Worm (Caenorhabditis elegans) whole organism, young adult: ENCODE measurements around the gene F54D5.23.

Experiments
- B0261.1 ChIP-seq: sonication (generic microtip); optimal IDR thresholded peaks from 2 replicates; lab custom pipeline; 2016; ENCODE audit warnings: mild to moderate bottlenecking, missing genetic modification characterization, moderate library complexity, missing compliant biosample characterization
- C06A6.2 ChIP-seq: fragments of 200-800 bp; sonication (Bioruptor generic); conservative IDR thresholded peaks from 2 replicates; pipeline ENCODE4 v1.3.6; 2022; ENCODE audit warnings: missing genetic modification characterization, missing compliant biosample characterization
- C17E4.6 ChIP-seq: fragments of 200-800 bp; sonication (Bioruptor generic); IDR thresholded peaks from 2 replicates; pipeline ENCODE4 v1.3.6; 2022; ENCODE audit warnings: missing genetic modification reagents, missing genetic modification characterization, missing compliant biosample characterization
- F33H1.4 ChIP-seq: fragments of 200-800 bp; sonication (Bioruptor generic); IDR thresholded peaks from 2 replicates; pipeline ENCODE4 v1.3.6; 2022; ENCODE audit warnings: missing genetic modification reagents, missing genetic modification characterization, missing compliant biosample characterization
- F37B4.10 ChIP-seq: fragments of 200-800 bp; sonication (Bioruptor generic); IDR thresholded peaks from 2 replicates; pipeline ENCODE4 v1.3.6; 2022; ENCODE audit warnings: missing genetic modification characterization, missing compliant biosample characterization
- F49E8.2 ChIP-seq: sonication (generic microtip); optimal IDR thresholded peaks from 3 replicates; lab custom pipeline; 2017; ENCODE audit warnings: missing genetic modification characterization, mild to moderate bottlenecking, missing compliant biosample characterization, antibody characterized with exemption, moderate library complexity; ENCODE audit not compliant: insufficient read depth
- F52B5.7 ChIP-seq: sonication (generic microtip); optimal IDR thresholded peaks from 2 replicates; lab custom pipeline; 2016; ENCODE audit warnings: mild to moderate bottlenecking, missing genetic modification characterization, missing compliant biosample characterization
- K12H6.12 ChIP-seq: fragments of 200-800 bp; sonication (Bioruptor generic); optimal IDR thresholded peaks from 2 replicates; lab custom pipeline; 2018; ENCODE audit warnings: mild to moderate bottlenecking, missing genetic modification characterization, missing compliant biosample characterization
- T07F8.4 ChIP-seq: sonication (generic microtip); optimal IDR thresholded peaks from 2 replicates; lab custom pipeline; 2016; ENCODE audit warnings: mild to moderate bottlenecking, missing genetic modification characterization, moderate library complexity, missing compliant biosample characterization
- Y53G8AR.9 ChIP-seq: fragments of 200-800 bp; sonication (Bioruptor generic); conservative IDR thresholded peaks from 2 replicates; pipeline ENCODE4 v1.3.6; 2022; ENCODE audit warnings: missing genetic modification reagents, missing genetic modification characterization, missing compliant biosample characterization
- Y67H2A.10 ChIP-seq: fragments of 200-800 bp; sonication (Bioruptor generic); conservative IDR thresholded peaks from 2 replicates; pipeline ENCODE4 v1.3.6; 2022; ENCODE audit warnings: missing genetic modification reagents, missing genetic modification characterization, missing compliant biosample characterization
- Y95B8A.8 ChIP-seq: fragments of 200-800 bp; sonication (Bioruptor generic); IDR thresholded peaks from 2 replicates; pipeline ENCODE4 v1.3.6; 2022; ENCODE audit warnings: missing genetic modification reagents, missing genetic modification characterization, missing compliant biosample characterization
- ZK185.1 ChIP-seq: sonication (generic microtip); optimal IDR thresholded peaks from 2 replicates; lab custom pipeline; 2016; ENCODE audit warnings: mild to moderate bottlenecking, missing genetic modification characterization, missing compliant biosample characterization; ENCODE audit not compliant: poor library complexity, severe bottlenecking
- akir-1 ChIP-seq: fragments of 200-800 bp; sonication (Bioruptor generic); optimal IDR thresholded peaks from 2 replicates; lab custom pipeline; 2018; ENCODE audit warnings: mild to moderate bottlenecking, missing genetic modification characterization, moderate library complexity, missing compliant biosample characterization
- aptf-2 ChIP-seq: fragments of 200-800 bp; sonication (Bioruptor generic); conservative IDR thresholded peaks from 2 replicates; pipeline ENCODE4 v1.3.6; 2022; ENCODE audit warnings: missing genetic modification reagents, missing genetic modification characterization, missing compliant biosample characterization
- aptf-3 ChIP-seq: fragments of 200-800 bp; sonication (Bioruptor generic); IDR thresholded peaks from 2 replicates; pipeline ENCODE4 v1.3.6; 2022; ENCODE audit warnings: missing genetic modification characterization, missing compliant biosample characterization
- athp-1 ChIP-seq: sonication (generic microtip); optimal IDR thresholded peaks from 2 replicates; lab custom pipeline; 2017; ENCODE audit warnings: mild to moderate bottlenecking, missing genetic modification characterization, missing compliant biosample characterization
- attf-5 ChIP-seq: fragments of 200-800 bp; sonication (Bioruptor generic); optimal IDR thresholded peaks from 2 replicates; lab custom pipeline; 2018; ENCODE audit warnings: mild to moderate bottlenecking, missing genetic modification characterization, missing compliant biosample characterization
- cebp-1 ChIP-seq, 2 experiments: fragments of 200-800 bp in 1 of 2; sonication (Bioruptor generic) in 1 of 2; sonication (generic microtip) in 1 of 2; IDR thresholded peaks in 1 of 2; optimal IDR thresholded peaks in 1 of 2; 2 replicates each; pipeline versions ENCODE4 v1.3.6 to Lab custom; 2017 to 2022; ENCODE audit warnings: missing compliant biosample characterization in 2 of 2, missing genetic modification characterization in 2 of 2, mild to moderate bottlenecking in 1 of 2, missing genetic modification reagents in 1 of 2, moderate library complexity in 1 of 2
- ceh-27 ChIP-seq: fragments of 200-800 bp; sonication (Bioruptor generic); optimal IDR thresholded peaks from 2 replicates; lab custom pipeline; 2018; ENCODE audit warnings: mild to moderate bottlenecking, missing genetic modification characterization, moderate library complexity, missing compliant biosample characterization
- chd-7 ChIP-seq: sonication (generic microtip); optimal IDR thresholded peaks from 2 replicates; lab custom pipeline; 2016; ENCODE audit warnings: mild to moderate bottlenecking, missing genetic modification characterization, moderate library complexity, missing compliant biosample characterization
- dox-1 ChIP-seq: fragments of 200-800 bp; sonication (Bioruptor generic); IDR thresholded peaks from 2 replicates; pipeline ENCODE4 v1.3.6; 2022; ENCODE audit warnings: missing genetic modification reagents, missing genetic modification characterization, missing compliant biosample characterization
- egl-44 ChIP-seq: fragments of 200-800 bp; sonication (Bioruptor generic); IDR thresholded peaks from 2 replicates; pipeline ENCODE4 v1.3.6; 2022; ENCODE audit warnings: missing genetic modification reagents, missing genetic modification characterization, missing compliant biosample characterization
- egrh-3 ChIP-seq: fragments of 200-800 bp; sonication (Bioruptor generic); IDR thresholded peaks from 2 replicates; pipeline ENCODE4 v1.3.6; 2022; ENCODE audit warnings: missing genetic modification reagents, missing genetic modification characterization, missing compliant biosample characterization
- hsf-1 ChIP-seq: fragments of 200-800 bp; sonication (Bioruptor generic); IDR thresholded peaks from 2 replicates; pipeline ENCODE4 v1.3.6; 2022; ENCODE audit warnings: missing genetic modification reagents, missing genetic modification characterization, missing compliant biosample characterization
- let-526 ChIP-seq: fragments of 200-800 bp; sonication (Bioruptor generic); IDR thresholded peaks from 2 replicates; pipeline ENCODE4 v1.3.6; 2022; ENCODE audit warnings: missing genetic modification reagents, missing genetic modification characterization, missing compliant biosample characterization
- lin-26 ChIP-seq: fragments of 200-800 bp; sonication (Bioruptor generic); IDR thresholded peaks from 2 replicates; pipeline ENCODE4 v1.3.6; 2022; ENCODE audit warnings: missing genetic modification reagents, missing genetic modification characterization, missing compliant biosample characterization
- lin-35 ChIP-seq, 3 experiments: fragments of 150-350 bp in 2 of 3; sonication (generic microtip) in 1 of 3; optimal IDR thresholded peaks; 2 replicates each; lab custom pipeline; 2014 to 2018; ENCODE audit warnings: missing biosample characterization in 3 of 3, missing genetic modification characterization in 3 of 3, missing genetic modification reagents in 3 of 3
- lin-40 ChIP-seq: sonication (generic microtip); optimal IDR thresholded peaks from 2 replicates; lab custom pipeline; 2016; ENCODE audit warnings: missing genetic modification characterization, mild to moderate bottlenecking, missing compliant biosample characterization, missing genotype, missing genetic modification reagents
- madf-6 ChIP-seq: fragments of 200-800 bp; sonication (Bioruptor generic); IDR thresholded peaks from 2 replicates; pipeline ENCODE4 v1.3.6; 2022; ENCODE audit warnings: missing genetic modification reagents, missing genetic modification characterization, missing compliant biosample characterization
- madf-8 ChIP-seq: fragments of 200-800 bp; sonication (Bioruptor generic); conservative IDR thresholded peaks from 2 replicates; pipeline ENCODE4 v1.3.6; 2022; ENCODE audit warnings: missing genetic modification reagents, missing genetic modification characterization, missing compliant biosample characterization
- mcd-1 ChIP-seq: fragments of 200-800 bp; sonication (Bioruptor generic); IDR thresholded peaks from 2 replicates; pipeline ENCODE4 v1.3.6; 2022; ENCODE audit warnings: missing genetic modification reagents, missing genetic modification characterization, missing compliant biosample characterization
- nfyb-1 ChIP-seq: fragments of 200-800 bp; sonication (Bioruptor generic); IDR thresholded peaks from 2 replicates; pipeline ENCODE4 v1.3.6; 2022; ENCODE audit warnings: missing genetic modification reagents, missing genetic modification characterization, missing compliant biosample characterization
- pbrm-1 ChIP-seq: fragments of 200-800 bp; sonication (Bioruptor generic); IDR thresholded peaks from 2 replicates; pipeline ENCODE4 v1.3.6; 2022; ENCODE audit warnings: missing genetic modification reagents, missing genetic modification characterization, missing compliant biosample characterization
- rec-8 ChIP-seq, 2 experiments: sonication (generic microtip); optimal IDR thresholded peaks; 2 replicates each; lab custom pipeline; 2016; ENCODE audit warnings: mild to moderate bottlenecking in 2 of 2, missing genetic modification characterization in 2 of 2, missing genetic modification reagents in 2 of 2, missing genotype in 2 of 2, missing biosample characterization in 1 of 2, missing compliant biosample characterization in 1 of 2, moderate library complexity in 1 of 2
- snpc-3.4 ChIP-seq: sonication (generic microtip); optimal IDR thresholded peaks from 2 replicates; lab custom pipeline; 2017; ENCODE audit warnings: missing genetic modification characterization, mild to moderate bottlenecking, missing compliant biosample characterization, antibody characterized with exemption, moderate library complexity, missing genotype, missing genetic modification reagents
- somi-1 ChIP-seq: fragments of 200-800 bp; sonication (Bioruptor generic); optimal IDR thresholded peaks from 2 replicates; lab custom pipeline; 2018; ENCODE audit warnings: mild to moderate bottlenecking, missing genetic modification characterization, missing compliant biosample characterization
- xnd-1 ChIP-seq: sonication (generic microtip); optimal IDR thresholded peaks from 2 replicates; lab custom pipeline; 2016; ENCODE audit warnings: missing genotype, missing genetic modification reagents, missing genetic modification characterization, missing compliant biosample characterization
- zim-3 ChIP-seq: sonication (generic microtip); optimal IDR thresholded peaks from 2 replicates; lab custom pipeline; 2017; ENCODE audit warnings: mild to moderate bottlenecking, missing genetic modification characterization, moderate library complexity, missing compliant biosample characterization
- ztf-25 ChIP-seq: fragments of 200-800 bp; sonication (Bioruptor generic); IDR thresholded peaks from 2 replicates; pipeline ENCODE4 v1.3.6; 2022; ENCODE audit warnings: missing genetic modification reagents, missing genetic modification characterization, missing compliant biosample characterization
- ztf-28 ChIP-seq: fragments of 200-800 bp; sonication (Bioruptor generic); IDR thresholded peaks from 2 replicates; pipeline ENCODE4 v1.3.6; 2022; ENCODE audit warnings: missing genetic modification reagents, missing genetic modification characterization, missing compliant biosample characterization

The F54D5.23 gene

DNA sequence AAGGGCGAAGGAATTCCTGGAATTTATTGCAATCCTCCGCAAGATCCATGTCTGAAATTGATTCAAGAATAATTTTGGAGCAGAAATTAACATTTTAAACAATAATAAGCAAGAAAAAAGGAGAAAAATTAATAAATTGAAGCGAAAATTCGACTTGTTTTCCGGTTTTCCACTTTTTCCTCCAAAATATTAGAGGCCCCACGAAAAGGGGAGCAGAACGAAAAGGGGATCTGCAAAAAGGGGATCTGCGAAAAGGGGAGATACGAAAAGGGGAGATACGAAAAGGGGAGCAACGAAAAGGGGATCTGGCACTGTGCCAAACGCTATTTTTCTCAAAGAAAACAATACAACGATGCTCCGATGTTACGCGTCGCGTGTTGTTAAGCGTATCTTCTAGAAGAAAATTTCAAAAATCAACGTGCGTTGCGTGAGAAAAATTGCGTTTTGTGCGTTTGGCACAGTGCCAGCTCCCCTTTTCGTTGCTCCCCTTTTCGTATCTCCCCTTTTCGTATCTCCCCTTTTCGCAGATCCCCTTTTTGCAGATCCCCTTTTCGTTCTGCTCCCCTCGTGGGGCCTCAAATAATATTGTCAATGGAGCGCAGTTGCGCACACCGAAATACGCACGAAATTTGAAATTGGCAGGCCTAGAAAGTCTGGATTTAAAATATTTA is 34.5 kb downstream of the F54D5.23 start, which contains the start of gene Y62F5A.12 (continued):
- TF ChIP-seq snpc-3.4 (tag; lab: Kevin White, UChicago): peak; percentile 58
- TF ChIP-seq C06A6.2 (GFP tag; lab: Robert Waterston, UW): peak; percentile 82
- peak; percentile 94 for TF ChIP-seq attf-5
- peak; percentile 88 for TF ChIP-seq athp-1 (tag; lab: Kevin White, UChicago)
- peak; percentile 75; the same call in 1 of the 2 replicates for TF ChIP-seq aptf-3 (GFP tag; lab: Robert Waterston, UW)
- TF ChIP-seq rec-8 (tag; optimal IDR thresholded peaks at IDR 0.05; lab: Kevin White, UChicago): peak; percentile 31 to 51
- TF ChIP-seq dox-1 (GFP tag; lab: Robert Waterston, UW): peak; percentile 98
- peak; percentile 82 for TF ChIP-seq akir-1 (GFP tag; lab: Kevin White, UChicago)
- TF ChIP-seq F49E8.2 (tag; lab: Kevin White, UChicago): peak; percentile 55
- peak; percentile 71 for TF ChIP-seq ZK185.1
- TF ChIP-seq somi-1 (GFP tag; lab: Kevin White, UChicago): peak; percentile 47
- TF ChIP-seq egrh-3 (GFP tag; lab: Robert Waterston, UW): peak; percentile 91
- TF ChIP-seq egl-44 (GFP tag; lab: Robert Waterston, UW): peak; percentile 86; the same call in 1 of the 2 replicates
- TF ChIP-seq zim-3 (tag; lab: Kevin White, UChicago): peak; percentile 66
- TF ChIP-seq C17E4.6 (GFP tag; lab: Robert Waterston, UW): peak; percentile 67
- peak; percentile 93 for TF ChIP-seq ceh-27 (GFP tag; lab: Kevin White, UChicago)
- peak; percentile 65 for TF ChIP-seq F52B5.7 (tag; lab: Kevin White, UChicago)
- peak; percentile 96 for TF ChIP-seq madf-6 (GFP tag; lab: Robert Waterston, UW)
- TF ChIP-seq mcd-1: peak; percentile 99
- peak; percentile 91 for TF ChIP-seq hsf-1 (GFP tag; lab: Robert Waterston, UW)
- peak; percentile 63 for TF ChIP-seq chd-7 (tag; lab: Kevin White, UChicago)
- TF ChIP-seq lin-40 (tag; lab: Kevin White, UChicago): peak; percentile 83
- peak in 1 of 3 experiments; percentile 84 for TF ChIP-seq lin-35 (GFP tag; optimal IDR thresholded peaks at IDR 0.05; lab: Kevin White, UChicago)
- TF ChIP-seq pbrm-1 (GFP tag; lab: Robert Waterston, UW): peak; percentile 96
- peak; percentile 87 for TF ChIP-seq K12H6.12 (tag; lab: Kevin White, UChicago)
- TF ChIP-seq madf-8 (GFP tag; lab: Robert Waterston, UW): peak; percentile 96
- peak; percentile 94 for TF ChIP-seq nfyb-1 (GFP tag; lab: Robert Waterston, UW)
- TF ChIP-seq ztf-28 (GFP tag; lab: Robert Waterston, UW): peak; percentile 98
- TF ChIP-seq F37B4.10 (GFP tag; lab: Robert Waterston, UW): peak; percentile 95
- TF ChIP-seq lin-26 (GFP tag; lab: Robert Waterston, UW): peak; percentile 90
- TF ChIP-seq Y95B8A.8: peak; percentile 94
- TF ChIP-seq Y67H2A.10 (GFP tag; lab: Robert Waterston, UW): peak; percentile 93
- TF ChIP-seq aptf-2 (GFP tag; lab: Robert Waterston, UW): peak; percentile 96
- TF ChIP-seq xnd-1: peak; percentile 53
- peak; percentile 99 for TF ChIP-seq ztf-25 (GFP tag; lab: Robert Waterston, UW)
- peak; percentile 93 for TF ChIP-seq Y53G8AR.9 (GFP tag; lab: Robert Waterston, UW)
- peak; percentile 80 for TF ChIP-seq F33H1.4 (GFP tag; lab: Robert Waterston, UW)
- TF ChIP-seq B0261.1: peak; percentile 20
- TF ChIP-seq cebp-1 (GFP tag; IDR thresholded peaks at IDR 0.05; lab: Robert Waterston, UW): peak; percentile 89
- TF ChIP-seq cebp-1 (tag; optimal IDR thresholded peaks at IDR 0.05; lab: Kevin White, UChicago): peak; percentile 83
- TF ChIP-seq T07F8.4 (tag; lab: Kevin White, UChicago): peak; percentile 86
- TF ChIP-seq let-526 (GFP tag; lab: Robert Waterston, UW): peak; percentile 99
- TF ChIP-seq, all 124 proteins: peak for 88; not testable (repeated sequence) for 36
